Fruit fly (Drosophila melanogaster): Measurements from ENCODE around the gene FoxP.

Gene FoxP

DNA sequence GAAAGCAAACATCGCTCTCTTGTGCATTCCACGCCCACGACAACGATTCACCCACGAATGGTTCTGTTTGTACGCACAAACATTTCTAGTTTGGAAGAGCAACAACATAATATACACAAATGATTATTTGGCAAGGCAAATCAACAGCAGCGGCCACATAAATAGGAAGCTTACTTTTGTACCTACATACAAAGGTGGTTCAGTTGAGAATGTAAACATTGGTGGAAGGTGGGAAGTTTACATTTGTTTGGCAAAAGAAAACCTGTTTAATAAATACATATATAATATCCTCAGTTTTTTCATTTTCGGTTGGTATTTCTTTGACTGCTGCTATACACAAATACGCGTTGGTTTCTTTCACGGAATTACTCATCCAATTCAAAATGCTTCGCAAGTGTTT lies 28.1 kb downstream of the FoxP start (continued):
- TF ChIP-seq zfh1 (GFP tag; IDR thresholded peaks at IDR 0.05) (no peak), lbe (GFP tag; optimal IDR thresholded peaks at IDR 0.05) (peak; percentile 58), CG6272 (GFP tag; IDR thresholded peaks at IDR 0.05) (peak; percentile 82), aop (GFP tag; IDR thresholded peaks at IDR 0.05) (no peak), ase (GFP tag; IDR thresholded peaks at IDR 0.05) (no peak), NC2β (GFP tag; optimal IDR thresholded peaks at IDR 0.05) (peak; percentile 71), Hand (GFP tag; optimal IDR thresholded peaks at IDR 0.05) (peak; percentile 73), kni (GFP tag; optimal IDR thresholded peaks at IDR 0.05) (peak; percentile 12), trh (GFP tag; optimal IDR thresholded peaks at IDR 0.05) (peak; percentile 45), cad (GFP tag; optimal IDR thresholded peaks at IDR 0.05) (no peak), stwl (tag; optimal IDR thresholded peaks at IDR 0.05) (peak; percentile 24), CG13287 (GFP tag; IDR thresholded peaks at IDR 0.05; ENCODE audit: partially characterized antibody) (no peak), CG6854 (GFP tag; optimal IDR thresholded peaks at IDR 0.05) (peak; percentile 84), Max (GFP tag; optimal IDR thresholded peaks at IDR 0.05) (peak; percentile 83), danr (GFP tag; IDR thresholded peaks at IDR 0.05) (no peak), org-1 (GFP tag; optimal IDR thresholded peaks at IDR 0.05) (peak; percentile 84), Mes4 (GFP tag; optimal IDR thresholded peaks at IDR 0.05) (peak; percentile 72), hbn (GFP tag; IDR thresholded peaks at IDR 0.05; ENCODE audit: partially characterized antibody) (no peak), Dbx (GFP tag; IDR thresholded peaks at IDR 0.05) (no peak), disco-r (GFP tag; optimal IDR thresholded peaks at IDR 0.05) (peak; percentile 65), pum (GFP tag; optimal IDR thresholded peaks at IDR 0.05) (peak; percentile 73), CG12942 (GFP tag; optimal IDR thresholded peaks at IDR 0.05) (peak; percentile 76), ewg (GFP tag; optimal IDR thresholded peaks at IDR 0.05) (peak; percentile 80), CG8281 (tag; optimal IDR thresholded peaks at IDR 0.05) (peak; percentile 78), CG18619 (GFP tag; optimal IDR thresholded peaks at IDR 0.05) (peak; percentile 89), vnd (GFP tag; IDR thresholded peaks at IDR 0.05; ENCODE audit: partially characterized antibody) (no peak), mam (GFP tag; optimal IDR thresholded peaks at IDR 0.05) (peak; percentile 86), Six4 (GFP tag; optimal IDR thresholded peaks at IDR 0.05) (peak; percentile 87), Jarid2 (GFP tag; optimal IDR thresholded peaks at IDR 0.05) (peak; percentile 76), CG12155 (GFP tag; optimal IDR thresholded peaks at IDR 0.05) (peak; percentile 77), abd-A (tag; optimal IDR thresholded peaks at IDR 0.05) (peak; percentile 22), ac (GFP tag; optimal IDR thresholded peaks at IDR 0.05) (peak; percentile 82), CG17385 (GFP tag; optimal IDR thresholded peaks at IDR 0.05) (peak; percentile 88), Fer2 (tag; optimal IDR thresholded peaks at IDR 0.05) (peak; percentile 51), CG18011 (GFP tag; optimal IDR thresholded peaks at IDR 0.05) (peak; percentile 76), CG8089 (GFP tag; optimal IDR thresholded peaks at IDR 0.05) (peak; percentile 80), CG2712 (tag; optimal IDR thresholded peaks at IDR 0.05) (peak; percentile 91), Doc3 (GFP tag; IDR thresholded peaks at IDR 0.05; ENCODE audit: partially characterized antibody) (no peak), cwo (GFP tag; optimal IDR thresholded peaks at IDR 0.05) (peak; percentile 81), CG8924 (tag; optimal IDR thresholded peaks at IDR 0.05) (peak; percentile 92), CG11696 (GFP tag; IDR thresholded peaks at IDR 0.05) (no peak), CG11560 (tag; IDR thresholded peaks at IDR 0.05) (no peak), CG14710 (tag; optimal IDR thresholded peaks at IDR 0.05) (peak; percentile 82), CG33557 (GFP tag; optimal IDR thresholded peaks at IDR 0.05) (peak; percentile 42), Mad (GFP tag; optimal IDR thresholded peaks at IDR 0.05) (peak; percentile 85), Nf-YA (GFP tag; IDR thresholded peaks at IDR 0.05) (no peak), ems (GFP tag; optimal IDR thresholded peaks at IDR 0.05) (peak; percentile 85), twi (tag; optimal IDR thresholded peaks at IDR 0.05) (peak; percentile 61), eyg (GFP tag; optimal IDR thresholded peaks at IDR 0.05) (peak; percentile 69), D (optimal IDR thresholded peaks at IDR 0.05) (no peak), D (GFP tag; optimal IDR thresholded peaks at IDR 0.05) (peak; percentile 85)
